Fruit fly (Drosophila melanogaster) whole organism, prepupa: ENCODE measurements around the gene slpr.

Experiments used
- Blimp-1 ChIP-seq: fragments of 200-800 bp; sonication (Bioruptor generic); optimal IDR thresholded peaks from 3 replicates; lab custom pipeline; 2017; ENCODE audit warnings: missing biosample characterization, missing genetic modification characterization, mild to moderate bottlenecking, moderate library complexity, missing genetic modification reagents
- CG11902 ChIP-seq: fragments of 200-800 bp; sonication (Bioruptor generic); optimal IDR thresholded peaks from 3 replicates; lab custom pipeline; 2016; ENCODE audit warnings: missing biosample characterization, missing genetic modification characterization
- CG1621 ChIP-seq: fragments of 200-800 bp; sonication (Bioruptor generic); optimal IDR thresholded peaks from 3 replicates; lab custom pipeline; 2018; ENCODE audit warnings: missing biosample characterization, mild to moderate bottlenecking, missing genetic modification characterization
- CG31627 ChIP-seq: fragments of 200-800 bp; sonication (Bioruptor generic); optimal IDR thresholded peaks from 3 replicates; lab custom pipeline; 2016; ENCODE audit warnings: missing biosample characterization, missing genetic modification characterization
- CG6854 ChIP-seq: fragments of 200-800 bp; sonication (Bioruptor generic); optimal IDR thresholded peaks from 2 replicates; lab custom pipeline; 2017; ENCODE audit warnings: missing biosample characterization, mild to moderate bottlenecking, missing genetic modification characterization
- Eip75B ChIP-seq: fragments of 200-800 bp; sonication (Bioruptor generic); optimal IDR thresholded peaks from 3 replicates; lab custom pipeline; 2016; ENCODE audit warnings: missing biosample characterization, missing genetic modification characterization
- Ets21C ChIP-seq: fragments of 200-800 bp; sonication (Bioruptor generic); optimal IDR thresholded peaks from 3 replicates; lab custom pipeline; 2016; ENCODE audit warnings: missing biosample characterization, missing genetic modification characterization
- Ets96B ChIP-seq: fragments of 200-800 bp; optimal IDR thresholded peaks from 2 replicates; lab custom pipeline; 2019; ENCODE audit warnings: missing biosample characterization, mild to moderate bottlenecking, missing genetic modification characterization, moderate library complexity
- OdsH ChIP-seq: fragments of 200-800 bp; sonication (Bioruptor generic); optimal IDR thresholded peaks from 3 replicates; lab custom pipeline; 2016; ENCODE audit warnings: missing biosample characterization, missing genetic modification characterization
- Sox102F ChIP-seq: fragments of 200-800 bp; sonication (Bioruptor generic); optimal IDR thresholded peaks from 2 replicates; lab custom pipeline; 2016; ENCODE audit warnings: missing biosample characterization, mild to moderate bottlenecking, missing genetic modification characterization
- spab ChIP-seq: fragments of 200-800 bp; sonication (Bioruptor generic); optimal IDR thresholded peaks from 2 replicates; lab custom pipeline; 2017; ENCODE audit warnings: missing biosample characterization, mild to moderate bottlenecking, missing genetic modification characterization, missing genetic modification reagents

- TF ChIP-seq Ets21C (GFP tag; lab: Kevin White, UChicago): peak; percentile 62
- no peak for TF ChIP-seq spab (GFP tag; lab: Kevin White, UChicago)
- peak; percentile 68 for TF ChIP-seq Ets96B (tag; lab: Kevin White, UChicago)
- peak; percentile 79 for TF ChIP-seq Eip75B (GFP tag; lab: Kevin White, UChicago)
- TF ChIP-seq Sox102F: no peak
- peak; percentile 80 for TF ChIP-seq CG31627 (GFP tag; lab: Kevin White, UChicago)
- TF ChIP-seq OdsH (GFP tag; lab: Kevin White, UChicago): no peak
- TF ChIP-seq CG11902 (GFP tag; lab: Kevin White, UChicago): peak; percentile 54
- no peak for TF ChIP-seq Blimp-1 (GFP tag; lab: Kevin White, UChicago)
- peak; percentile 29 for TF ChIP-seq CG6854 (GFP tag; lab: Kevin White, UChicago)
- TF ChIP-seq CG1621: peak; percentile 68
Observed at dm6 chrX:8157294-8157693, 19.7 kb downstream of the slpr start, which contains the start of the genes Traf6 and GIIIspla2.
